Fruit fly (Drosophila melanogaster): Measurements from ENCODE around the gene mRpL24.

mRpL24 gene

dm6 chr2L:4965420-4965819 is 20.3 kb upstream of the mRpL24 start, which contains the start of gene CG34125:
TSS of gene CG34125 (plus strand) at chr2L:4965673.
- TF ChIP-seq Sox15 (GFP tag; optimal IDR thresholded peaks at IDR 0.05) (no peak), CG6276 (GFP tag; optimal IDR thresholded peaks at IDR 0.05) (no peak), CG11902 (GFP tag; optimal IDR thresholded peaks at IDR 0.05) (no peak), CG15336 (GFP tag; IDR thresholded peaks at IDR 0.05) (0 out of 2 replicates have a peak, but pooled peaks have one; percentile 16), fd85E (GFP tag; optimal IDR thresholded peaks at IDR 0.05) (no peak), fkh (GFP tag; optimal IDR thresholded peaks at IDR 0.05) (no peak), salr (GFP tag; optimal IDR thresholded peaks at IDR 0.05) (no peak), CG32006 (GFP tag; optimal IDR thresholded peaks at IDR 0.05) (no peak), CG31627 (GFP tag; optimal IDR thresholded peaks at IDR 0.05) (peak; percentile 39), cyc (GFP tag; optimal IDR thresholded peaks at IDR 0.05) (peak; percentile 40), ss (GFP tag; optimal IDR thresholded peaks at IDR 0.05) (no peak), topi (GFP tag; optimal IDR thresholded peaks at IDR 0.05) (no peak), CG8632 (GFP tag; optimal IDR thresholded peaks at IDR 0.05) (no peak), CG3919 (GFP tag; optimal IDR thresholded peaks at IDR 0.05) (no peak), CG8119 (GFP tag; IDR thresholded peaks at IDR 0.05) (no peak)

- TF ChIP-seq esn (GFP tag; optimal IDR thresholded peaks at IDR 0.05) (no peak), CG6792 (GFP tag; optimal IDR thresholded peaks at IDR 0.05) (no peak), CG11762 (GFP tag; optimal IDR thresholded peaks at IDR 0.05; ENCODE audit: insufficient read depth) (no peak), Ets96B (tag; optimal IDR thresholded peaks at IDR 0.05) (no peak), dac (GFP tag; optimal IDR thresholded peaks at IDR 0.05) (no peak), Smox (GFP tag; optimal IDR thresholded peaks at IDR 0.05) (no peak), cyc (GFP tag; optimal IDR thresholded peaks at IDR 0.05) (no peak), fd59A (GFP tag; optimal IDR thresholded peaks at IDR 0.05) (no peak), CG32006 (GFP tag; optimal IDR thresholded peaks at IDR 0.05) (no peak), lz (GFP tag; optimal IDR thresholded peaks at IDR 0.05) (no peak), Sox102F (GFP tag; optimal IDR thresholded peaks at IDR 0.05) (no peak), Eip78C (GFP tag) (no peak), CG11902 (GFP tag; optimal IDR thresholded peaks at IDR 0.05) (no peak), CG10631 (GFP tag; optimal IDR thresholded peaks at IDR 0.05) (no peak), acj6 (GFP tag; optimal IDR thresholded peaks at IDR 0.05) (no peak)
These were observed 12.9 kb upstream of the mRpL24 start, which contains the start of gene CG34124 for dm6 chr2L:4958111-4958510. TSS of gene CG34124 (plus strand) at chr2L:4958411.

dm6 chr2L:4955094-4955823 is 10.1 kb upstream of the mRpL24 start, which contains the start of the genes Jon25Bi and Marcal1:
TSS of gene Jon25Bi (minus strand) at chr2L:4955144.
TSS of gene Marcal1 (plus strand) at chr2L:4955509.
- TF ChIP-seq fd59A (GFP tag; optimal IDR thresholded peaks at IDR 0.05) (no peak), CG8319 (GFP tag; optimal IDR thresholded peaks at IDR 0.05) (no peak), Blimp-1 (GFP tag; optimal IDR thresholded peaks at IDR 0.05) (no peak), CG6163 (GFP tag; IDR thresholded peaks at IDR 0.05) (no peak), salr (GFP tag; optimal IDR thresholded peaks at IDR 0.05) (no peak), CG11762 (GFP tag; optimal IDR thresholded peaks at IDR 0.05; ENCODE audit: insufficient read depth) (no peak), achi (GFP tag; optimal IDR thresholded peaks at IDR 0.05) (no peak), CG8119 (GFP tag; IDR thresholded peaks at IDR 0.05) (no peak), Sox15 (GFP tag; optimal IDR thresholded peaks at IDR 0.05) (no peak), CG3919 (GFP tag; optimal IDR thresholded peaks at IDR 0.05) (no peak), ss (GFP tag; optimal IDR thresholded peaks at IDR 0.05) (no peak)

dm6 chr2L:4953086-4953570 is 8.0 kb upstream of the mRpL24 start, which contains the start of gene Jon25Bii:
TSS of gene Jon25Bii (minus strand) at chr2L:4953136.
- no peak for TF ChIP-seq ss (GFP tag; optimal IDR thresholded peaks at IDR 0.05)
- no peak for TF ChIP-seq CG34406 (GFP tag; optimal IDR thresholded peaks at IDR 0.05)
- TF ChIP-seq lz (GFP tag; optimal IDR thresholded peaks at IDR 0.05) = no peak
